Worm (Caenorhabditis elegans) whole organism, late embryonic: ENCODE data around the gene fars-3.

Experiments used
- C08G9.2 ChIP-seq: sonication (generic microtip); optimal IDR thresholded peaks from 2 replicates; lab custom pipeline; 2016; ENCODE audit warnings: mild to moderate bottlenecking, missing genetic modification characterization, moderate library complexity, missing compliant biosample characterization
- pha-4 ChIP-seq: fragments of 150-350 bp; optimal IDR thresholded peaks from 2 replicates; lab custom pipeline; 2018; ENCODE audit warnings: missing biosample characterization, missing genetic modification reagents, missing genetic modification characterization
- pros-1 ChIP-seq: fragments of 150-350 bp; optimal IDR thresholded peaks from 2 replicates; lab custom pipeline; 2014; ENCODE audit warnings: missing biosample characterization, missing genetic modification reagents, missing genetic modification characterization
- rnt-1 ChIP-seq: sonication (generic microtip); optimal IDR thresholded peaks from 2 replicates; lab custom pipeline; 2016; ENCODE audit warnings: missing genetic modification characterization, missing compliant biosample characterization
- syd-9 ChIP-seq: sonication (generic microtip); optimal IDR thresholded peaks from 2 replicates; lab custom pipeline; 2016; ENCODE audit warnings: mild to moderate bottlenecking, missing genetic modification characterization, moderate library complexity, missing compliant biosample characterization
- tbx-7 ChIP-seq: sonication (generic microtip); optimal IDR thresholded peaks from 2 replicates; lab custom pipeline; 2016; ENCODE audit warnings: missing genotype, missing genetic modification characterization, missing compliant biosample characterization
- ttx-3 ChIP-seq: sonication (generic microtip); optimal IDR thresholded peaks from 2 replicates; lab custom pipeline; 2016; ENCODE audit warnings: missing genetic modification reagents, missing genetic modification characterization, missing compliant biosample characterization
- unc-86 ChIP-seq: sonication (generic microtip); optimal IDR thresholded peaks from 2 replicates; lab custom pipeline; 2016; ENCODE audit warnings: missing genetic modification characterization, missing compliant biosample characterization
- zip-5 ChIP-seq: sonication (generic microtip); optimal IDR thresholded peaks from 2 replicates; lab custom pipeline; 2016; ENCODE audit warnings: missing genetic modification characterization, missing compliant biosample characterization

ce11 chrII:8451425-8451824 is 13.2 kb upstream of the fars-3 start:
- no peak for TF ChIP-seq rnt-1 (tag; lab: Kevin White, UChicago)
- TF ChIP-seq C08G9.2: no peak
- no peak for TF ChIP-seq pha-4 (tag; lab: Kevin White, UChicago)
- no peak for TF ChIP-seq pros-1
- no peak for TF ChIP-seq zip-5 (tag; lab: Kevin White, UChicago)
- no peak for TF ChIP-seq unc-86 (tag; lab: Kevin White, UChicago)
- no peak for TF ChIP-seq tbx-7 (tag; lab: Kevin White, UChicago)
- no peak for TF ChIP-seq syd-9 (tag; lab: Kevin White, UChicago)
- no peak for TF ChIP-seq ttx-3
